Worm (Caenorhabditis elegans): ENCODE results near the gene mtx-2.

mtx-2 gene

ce11 chrIII:7763503-7763902 is at the start of gene mtx-2:
mtx-2 (minus strand) TSS chrIII:7763603.
- TF ChIP-seq ztf-4 (tag; optimal IDR thresholded peaks at IDR 0.05) (no peak), elt-1 (tag; optimal IDR thresholded peaks at IDR 0.05) (no peak)

DNA sequence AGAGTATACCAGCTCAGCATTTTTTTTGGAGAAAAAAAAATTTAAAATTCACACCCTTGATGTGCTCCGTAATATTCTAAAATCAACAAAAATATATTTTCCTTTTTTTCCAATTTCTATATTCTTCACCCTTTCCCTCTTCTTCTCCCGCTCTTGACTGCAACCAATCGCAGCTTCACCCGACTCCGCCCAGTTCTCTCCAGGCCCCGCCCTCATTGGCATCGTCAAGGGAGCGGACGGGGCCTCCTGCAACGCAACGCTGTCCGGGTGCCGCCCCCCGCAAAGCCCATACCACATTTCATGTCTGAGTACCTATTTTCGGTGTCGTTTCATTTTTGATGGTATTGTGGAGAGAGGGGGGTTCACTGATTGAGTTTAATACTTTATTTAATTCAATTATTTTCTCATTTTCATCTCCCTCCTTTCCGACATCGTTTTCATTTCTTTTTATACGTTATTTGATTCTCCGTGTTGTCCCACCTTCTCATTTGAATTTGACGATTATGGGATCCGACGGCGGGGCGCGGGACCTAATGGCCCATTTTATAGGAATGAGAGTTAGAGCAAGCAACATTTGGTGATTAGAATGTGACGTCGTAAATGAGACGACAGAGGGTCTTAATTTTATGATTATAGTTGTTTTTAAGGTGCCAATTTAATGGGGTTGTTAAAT is 48.9 kb upstream of the mtx-2 start:
- peak; percentile 37 for TF ChIP-seq sem-4 (tag; optimal IDR thresholded peaks at IDR 0.05)
- no peak for TF ChIP-seq mab-5 (tag; optimal IDR thresholded peaks at IDR 0.05)
- no peak for TF ChIP-seq F13H6.1 (tag; optimal IDR thresholded peaks at IDR 0.05)
- TF ChIP-seq lsy-2 (tag; optimal IDR thresholded peaks at IDR 0.05), result peak; percentile 6 to 37

DNA sequence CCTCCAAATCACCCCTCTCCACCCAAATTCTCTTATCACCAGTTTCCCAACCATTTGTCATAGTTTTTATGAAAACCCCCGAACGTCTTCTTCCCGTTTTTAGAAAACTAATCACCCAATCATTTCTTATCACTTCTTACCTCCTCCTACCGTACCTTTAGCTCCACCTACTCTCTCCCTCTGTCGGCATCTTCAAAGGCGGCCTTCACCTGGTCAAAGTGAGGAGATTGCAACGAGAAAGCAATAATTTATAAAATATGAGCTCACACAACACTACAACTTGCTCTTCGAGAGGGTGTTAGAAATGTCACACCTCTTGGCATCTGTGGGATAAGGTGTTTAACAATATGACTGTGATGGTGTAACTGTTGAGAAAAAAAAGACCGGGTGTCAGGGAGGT is 45.6 kb upstream of the mtx-2 start:
- no peak for TF ChIP-seq ztf-11 (tag; optimal IDR thresholded peaks at IDR 0.05)
- no peak for TF ChIP-seq R02D3.7 (tag; optimal IDR thresholded peaks at IDR 0.05)
- TF ChIP-seq sma-9 (GFP tag; optimal IDR thresholded peaks at IDR 0.05), result no peak
- no peak for TF ChIP-seq sma-9 (tag; optimal IDR thresholded peaks at IDR 0.05)

- TF ChIP-seq nhr-12 (tag; optimal IDR thresholded peaks at IDR 0.05) (no peak), nhr-77 (tag; optimal IDR thresholded peaks at IDR 0.05) (no peak), ama-1 (optimal IDR thresholded peaks at IDR 0.05) (no peak), nhr-11 (tag; optimal IDR thresholded peaks at IDR 0.05) (no peak), mdl-1 (tag; optimal IDR thresholded peaks at IDR 0.05) (no peak), egl-27 (tag; optimal IDR thresholded peaks at IDR 0.05) (no peak), mbf-1 (tag; optimal IDR thresholded peaks at IDR 0.05) (no peak), nhr-25 (tag; optimal IDR thresholded peaks at IDR 0.05) (no peak), skn-1 (tag; optimal IDR thresholded peaks at IDR 0.05) (no peak), nhr-10 (tag; optimal IDR thresholded peaks at IDR 0.05) (no peak), F13H6.1 (tag; optimal IDR thresholded peaks at IDR 0.05) (no peak), ceh-16 (tag; optimal IDR thresholded peaks at IDR 0.05) (no peak), unc-62 (GFP tag; optimal IDR thresholded peaks at IDR 0.05) (no peak), blmp-1 (tag; optimal IDR thresholded peaks at IDR 0.05; ENCODE audit: insufficient read depth) (no peak)
Observed at ce11 chrIII:7806947-7807346, 43.5 kb upstream of the mtx-2 start.

DNA sequence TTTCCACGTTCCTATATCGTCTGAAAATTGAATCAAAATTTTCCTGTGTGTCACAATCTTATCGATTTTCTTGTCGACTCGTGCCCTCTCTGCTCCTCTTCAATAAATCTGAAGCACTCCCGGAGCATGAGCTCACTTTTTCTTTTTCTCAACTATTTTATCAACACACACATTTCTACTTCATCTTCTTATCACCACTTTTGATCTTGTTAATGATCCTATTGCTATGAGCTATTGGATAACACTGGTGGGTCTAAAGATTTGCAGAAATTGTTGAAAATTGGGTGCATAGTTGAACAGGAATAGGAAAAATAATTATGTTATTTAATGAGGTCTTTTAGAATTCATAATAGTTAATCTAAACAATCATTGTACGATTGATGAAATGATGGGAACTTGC is 41.9 kb upstream of the mtx-2 start:
- TF ChIP-seq egl-27 (tag; optimal IDR thresholded peaks at IDR 0.05) (no peak), Y55F3AM.14 (GFP tag; optimal IDR thresholded peaks at IDR 0.05) (no peak)

DNA sequence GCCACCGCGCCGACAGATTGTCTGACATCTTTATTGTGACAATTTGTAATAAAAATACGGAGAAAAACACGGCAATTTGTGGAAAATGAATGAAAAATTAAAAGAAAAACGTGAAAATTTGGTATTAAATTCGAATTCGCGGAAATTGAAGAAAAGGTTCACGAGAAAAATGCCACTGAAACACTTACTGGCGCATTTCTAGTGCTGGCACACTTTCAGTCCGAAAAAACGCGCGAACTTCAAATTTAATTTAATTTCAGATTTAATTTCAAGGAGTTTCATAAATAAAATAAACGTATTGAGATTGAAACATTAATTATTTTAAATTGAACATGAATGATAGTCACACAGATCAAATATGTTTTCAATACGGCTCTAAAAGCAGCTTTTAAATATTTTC is 31.9 kb upstream of the mtx-2 start, which contains the start of gene cyk-7:
Gene cyk-7, minus strand, starts transcription at position 99 of the 400 bp plus-strand sequence.
- TF ChIP-seq lsy-2 (tag; optimal IDR thresholded peaks at IDR 0.05) (peak in 1 of 2 experiments; percentile 37), nhr-11 (tag; optimal IDR thresholded peaks at IDR 0.05) (no peak), ceh-16 (tag; optimal IDR thresholded peaks at IDR 0.05) (no peak)

- TF ChIP-seq lsy-2 (tag; optimal IDR thresholded peaks at IDR 0.05), result peak in 1 of 2 experiments; percentile 21
- TF ChIP-seq unc-62 (GFP tag; optimal IDR thresholded peaks at IDR 0.05), result peak; percentile 10
- no peak for TF ChIP-seq mbf-1 (tag; optimal IDR thresholded peaks at IDR 0.05)
- TF ChIP-seq mab-5 (tag; optimal IDR thresholded peaks at IDR 0.05), result peak; percentile 71
Observed at ce11 chrIII:7792970-7793369, 29.6 kb upstream of the mtx-2 start.

ce11 chrIII:7792209-7792608 is 28.8 kb upstream of the mtx-2 start:
- peak in 1 of 2 experiments; percentile 76 for TF ChIP-seq lsy-2 (tag; optimal IDR thresholded peaks at IDR 0.05)
- no peak for TF ChIP-seq unc-39 (tag; optimal IDR thresholded peaks at IDR 0.05)

- TF ChIP-seq lsy-2 (tag; optimal IDR thresholded peaks at IDR 0.05) (peak in 1 of 2 experiments; percentile 82), skn-1 (tag; optimal IDR thresholded peaks at IDR 0.05) (no peak), unc-55 (GFP tag; optimal IDR thresholded peaks at IDR 0.05) (peak; percentile 42), F13H6.1 (tag; optimal IDR thresholded peaks at IDR 0.05) (peak; percentile 22), sma-9 (GFP tag; optimal IDR thresholded peaks at IDR 0.05) (no peak), sma-9 (tag; optimal IDR thresholded peaks at IDR 0.05) (no peak), aly-2 (tag; optimal IDR thresholded peaks at IDR 0.05) (no peak), ama-1 (optimal IDR thresholded peaks at IDR 0.05) (no peak), sma-3 (GFP tag; optimal IDR thresholded peaks at IDR 0.05) (no peak), nhr-129 (tag; optimal IDR thresholded peaks at IDR 0.05) (peak; percentile 6), mdl-1 (tag; optimal IDR thresholded peaks at IDR 0.05) (no peak), mab-5 (tag; optimal IDR thresholded peaks at IDR 0.05) (peak; percentile 74)
Observed at ce11 chrIII:7790522-7790921, 27.1 kb upstream of the mtx-2 start.

Measured in whole organism, L2 larva.